Worm (Caenorhabditis elegans) whole organism, L1 larva: ENCODE results near the gene C18C4.7.
A peak's percentile ranks its signal among the peaks of the same experiment; 100 is the strongest.

ENCODE experiments used
- C16A3.4 ChIP-seq: fragments of 150-350 bp; optimal IDR thresholded peaks from 2 replicates; lab custom pipeline; 2014; ENCODE audit warnings: missing biosample characterization, missing genetic modification characterization
- alr-1 ChIP-seq: fragments of 200-800 bp; sonication (Bioruptor generic); optimal IDR thresholded peaks from 2 replicates; lab custom pipeline; 2018; ENCODE audit warnings: borderline replicate concordance, mild to moderate bottlenecking, missing genetic modification characterization, missing compliant biosample characterization
- blmp-1 ChIP-seq: fragments of 150-350 bp; optimal IDR thresholded peaks from 2 replicates; lab custom pipeline; 2014; ENCODE audit warnings: missing biosample characterization, missing genetic modification characterization
- ceh-82 ChIP-seq, 3 experiments: fragments of 150-350 bp in 1 of 3; sonication (generic microtip) in 2 of 3; optimal IDR thresholded peaks; 2 replicates each; lab custom pipeline; 2014 to 2017; ENCODE audit warnings: missing biosample characterization in 3 of 3, missing genetic modification characterization in 3 of 3
- ceh-88 ChIP-seq: fragments of 200-800 bp; sonication (Bioruptor generic); IDR thresholded peaks from 2 replicates; pipeline ENCODE4 v1.3.6; 2022; ENCODE audit warnings: missing genetic modification characterization, missing compliant biosample characterization
- ceh-90 ChIP-seq: sonication (generic microtip); optimal IDR thresholded peaks from 2 replicates; lab custom pipeline; 2016; ENCODE audit warnings: missing genetic modification characterization, missing compliant biosample characterization
- dpl-1 ChIP-seq, 3 experiments: fragments of 150-350 bp in 2 of 3; sonication (generic microtip) in 1 of 3; optimal IDR thresholded peaks; 2 replicates each; lab custom pipeline; 2014 to 2017; ENCODE audit warnings: missing biosample characterization in 3 of 3, missing genetic modification characterization in 3 of 3, missing genetic modification reagents in 3 of 3
- efl-1 ChIP-seq, 4 experiments: fragments of 150-350 bp; optimal IDR thresholded peaks in 3 of 4; peaks in 1 of 4; 1 replicate in 1 of 4; 2 replicates in 3 of 4; lab custom pipeline; 2014; ENCODE audit warnings: missing biosample characterization in 2 of 4, missing genetic modification characterization in 2 of 4, missing genetic modification reagents in 2 of 4
- egl-13 ChIP-seq: sonication (generic microtip); optimal IDR thresholded peaks from 2 replicates; lab custom pipeline; 2016; ENCODE audit warnings: missing genotype, missing genetic modification reagents, missing genetic modification characterization, missing compliant biosample characterization
- ets-5 ChIP-seq: fragments of 200-800 bp; sonication (Bioruptor generic); IDR thresholded peaks from 2 replicates; pipeline ENCODE4 v1.3.6; 2022; ENCODE audit warnings: missing genetic modification characterization, missing compliant biosample characterization
- fkh-10 ChIP-seq: sonication (generic microtip); optimal IDR thresholded peaks from 2 replicates; lab custom pipeline; 2017; ENCODE audit warnings: missing biosample characterization, missing genetic modification reagents, missing genetic modification characterization
- lin-14 ChIP-seq: fragments of 200-800 bp; sonication (Bioruptor generic); optimal IDR thresholded peaks from 2 replicates; lab custom pipeline; 2018; ENCODE audit warnings: mild to moderate bottlenecking, missing genetic modification characterization, moderate library complexity, missing compliant biosample characterization
- lin-35 ChIP-seq, 2 experiments: fragments of 150-350 bp; optimal IDR thresholded peaks; 2 replicates each; lab custom pipeline; 2014; ENCODE audit warnings: missing biosample characterization in 2 of 2, missing genetic modification characterization in 2 of 2, missing genetic modification reagents in 2 of 2
- lsy-2 ChIP-seq, 2 experiments: fragments of 150-350 bp; optimal IDR thresholded peaks; 2 replicates each; lab custom pipeline; 2014; ENCODE audit warnings: missing biosample characterization in 2 of 2, missing genetic modification characterization in 2 of 2
- mab-9 ChIP-seq: fragments of 200-800 bp; sonication (Bioruptor generic); IDR thresholded peaks from 2 replicates; pipeline ENCODE4 v1.3.6; 2022; ENCODE audit warnings: missing genetic modification reagents, missing genetic modification characterization, missing compliant biosample characterization
- mep-1 ChIP-seq: fragments of 150-350 bp; optimal IDR thresholded peaks from 2 replicates; lab custom pipeline; 2014; ENCODE audit warnings: missing biosample characterization, missing genetic modification characterization
- nhr-237 ChIP-seq: fragments of 150-350 bp; optimal IDR thresholded peaks from 2 replicates; lab custom pipeline; 2014; ENCODE audit warnings: missing biosample characterization, missing genetic modification characterization
- nhr-77 ChIP-seq: fragments of 150-350 bp; optimal IDR thresholded peaks from 2 replicates; lab custom pipeline; 2014; ENCODE audit warnings: missing biosample characterization, missing genetic modification characterization
- nhr-84 ChIP-seq: sonication (generic microtip); optimal IDR thresholded peaks from 2 replicates; lab custom pipeline; 2017; ENCODE audit warnings: missing biosample characterization, missing genetic modification characterization
- nhr-85 ChIP-seq: sonication (generic microtip); peaks from one replicate; lab custom pipeline; 2016; ENCODE audit warnings: missing genetic modification characterization, inconsistent platforms, missing compliant biosample characterization
- nhr-90 ChIP-seq: sonication (generic microtip); optimal IDR thresholded peaks from 2 replicates; lab custom pipeline; 2016; ENCODE audit warnings: mild to moderate bottlenecking, missing genetic modification characterization, missing compliant biosample characterization; ENCODE audit not compliant: poor library complexity
- pax-3 ChIP-seq: fragments of 200-800 bp; sonication (Bioruptor generic); optimal IDR thresholded peaks from 2 replicates; lab custom pipeline; 2018; ENCODE audit warnings: mild to moderate bottlenecking, missing genetic modification characterization, moderate library complexity, missing compliant biosample characterization
- pqm-1 ChIP-seq: sonication (generic microtip); optimal IDR thresholded peaks from 3 replicates; lab custom pipeline; 2017; ENCODE audit warnings: missing biosample characterization, missing genetic modification characterization
- rnt-1 ChIP-seq: sonication (generic microtip); optimal IDR thresholded peaks from 2 replicates; lab custom pipeline; 2016; ENCODE audit warnings: mild to moderate bottlenecking, missing genetic modification characterization, moderate library complexity, missing compliant biosample characterization
- snpc-4 ChIP-seq: fragments of 150-350 bp; optimal IDR thresholded peaks from 2 replicates; lab custom pipeline; 2014; ENCODE audit warnings: missing biosample characterization, missing genetic modification characterization
- snu-23 ChIP-seq: sonication (generic microtip); optimal IDR thresholded peaks from 2 replicates; lab custom pipeline; 2016; ENCODE audit warnings: missing genetic modification characterization, missing compliant biosample characterization
- swsn-7 ChIP-seq: sonication (generic microtip); optimal IDR thresholded peaks from 2 replicates; lab custom pipeline; 2016; ENCODE audit warnings: missing genetic modification characterization, missing compliant biosample characterization
- unc-130 ChIP-seq: fragments of 150-350 bp; optimal IDR thresholded peaks from 2 replicates; lab custom pipeline; 2017; ENCODE audit warnings: missing biosample characterization, missing genetic modification characterization, inconsistent platforms
- unc-30 ChIP-seq: sonication (generic microtip); optimal IDR thresholded peaks from 2 replicates; lab custom pipeline; 2017; ENCODE audit warnings: missing biosample characterization, missing genetic modification characterization
- unc-62 ChIP-seq: fragments of 150-350 bp; optimal IDR thresholded peaks from 2 replicates; lab custom pipeline; 2014; ENCODE audit warnings: missing biosample characterization, missing genetic modification reagents, missing genetic modification characterization
- unc-86 ChIP-seq: sonication (generic microtip); optimal IDR thresholded peaks from 2 replicates; lab custom pipeline; 2016; ENCODE audit warnings: missing genetic modification characterization, missing compliant biosample characterization
- vab-15 ChIP-seq: sonication (generic microtip); optimal IDR thresholded peaks from 2 replicates; lab custom pipeline; 2017; ENCODE audit warnings: missing genotype, mild to moderate bottlenecking, missing genetic modification characterization, missing compliant biosample characterization
- ztf-11 ChIP-seq, 2 experiments: sonication (generic microtip); optimal IDR thresholded peaks; 2 replicates each; lab custom pipeline; 2016 to 2017; ENCODE audit warnings: missing genetic modification characterization in 2 of 2, missing biosample characterization in 1 of 2, missing compliant biosample characterization in 1 of 2

C18C4.7 gene

DNA sequence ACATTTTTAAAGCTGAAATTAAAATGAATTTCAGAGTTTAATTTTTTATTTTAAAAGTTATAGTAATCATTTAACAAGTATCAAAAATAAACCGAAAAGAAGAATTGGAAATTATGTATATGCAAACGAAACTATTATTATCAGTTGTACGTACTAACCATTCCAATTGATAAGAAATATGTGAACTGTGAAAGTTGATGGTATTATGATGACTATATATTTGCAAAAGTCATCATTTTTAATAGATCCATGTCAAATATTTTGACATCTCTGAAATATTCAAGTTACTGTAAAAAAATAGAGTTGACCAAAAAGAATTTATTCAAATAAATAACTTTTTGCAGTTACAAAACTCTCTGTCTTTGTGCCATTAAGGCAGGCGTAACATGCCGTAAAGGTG, 19.0 kb downstream of the C18C4.7 start, which contains the start of gene ugt-48:
Gene ugt-48 (minus strand): TSS at position 12 of the 400 bp plus-strand sequence.
- TF ChIP-seq snpc-4 (tag; lab: Kevin White, UChicago) (no peak), snu-23 (GFP tag; lab: Kevin White, UChicago) (no peak), nhr-90 (tag; lab: Kevin White, UChicago) (no peak), vab-15 (tag; lab: Kevin White, UChicago) (no peak), egl-13 (tag; lab: Kevin White, UChicago) (no peak), mab-9 (no peak), nhr-237 (tag; lab: Kevin White, UChicago) (no peak), lin-14 (GFP tag; lab: Kevin White, UChicago) (no peak), mep-1 (tag; lab: Kevin White, UChicago) (no peak), swsn-7 (no peak), blmp-1 (tag; lab: Kevin White, UChicago) (no peak), pax-3 (no peak), alr-1 (no peak), ets-5 (GFP tag; lab: Robert Waterston, UW) (no peak), unc-62 (GFP tag; lab: Kevin White, UChicago) (no peak)

DNA sequence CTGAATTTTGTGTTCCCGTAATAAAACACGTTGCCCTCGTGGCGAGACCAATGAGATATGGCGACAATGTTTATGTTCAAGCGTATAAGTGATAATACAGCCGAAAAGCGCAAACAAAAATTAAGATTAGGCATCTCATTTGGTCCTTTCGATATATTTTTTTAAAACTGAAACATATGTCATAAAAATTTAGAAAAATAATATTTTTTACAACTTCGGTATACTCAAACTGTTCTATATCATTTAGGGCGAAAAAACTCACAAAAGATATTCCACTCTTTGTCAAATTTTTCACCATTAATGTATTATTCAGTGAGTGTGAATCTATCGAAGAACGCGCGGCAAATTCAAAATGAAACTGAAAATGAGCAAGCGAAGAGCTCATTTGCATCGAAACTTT, 28.5 kb downstream of the C18C4.7 start, which contains the start of gene cft-1:
Gene cft-1 (plus strand): TSS at position 301 of the 400 bp plus-strand sequence.
- TF ChIP-seq pax-3: no peak
- no peak for TF ChIP-seq pqm-1 (tag; lab: Kevin White, UChicago)
- TF ChIP-seq ceh-90 (tag; lab: Kevin White, UChicago): no peak
- no peak for TF ChIP-seq unc-30 (tag; lab: Kevin White, UChicago)
- no peak for TF ChIP-seq ceh-82 (tag; optimal IDR thresholded peaks at IDR 0.05; lab: Kevin White, UChicago)
- TF ChIP-seq fkh-10 (GFP tag; lab: Kevin White, UChicago): no peak
- no peak for TF ChIP-seq ztf-11 (tag; optimal IDR thresholded peaks at IDR 0.05; lab: Kevin White, UChicago)
- TF ChIP-seq nhr-84: no peak
- TF ChIP-seq snu-23 (GFP tag; lab: Kevin White, UChicago): no peak
- no peak for TF ChIP-seq ceh-88 (GFP tag; lab: Robert Waterston, UW)
- TF ChIP-seq lin-35 (GFP tag; optimal IDR thresholded peaks at IDR 0.05; lab: Kevin White, UChicago): no peak

DNA sequence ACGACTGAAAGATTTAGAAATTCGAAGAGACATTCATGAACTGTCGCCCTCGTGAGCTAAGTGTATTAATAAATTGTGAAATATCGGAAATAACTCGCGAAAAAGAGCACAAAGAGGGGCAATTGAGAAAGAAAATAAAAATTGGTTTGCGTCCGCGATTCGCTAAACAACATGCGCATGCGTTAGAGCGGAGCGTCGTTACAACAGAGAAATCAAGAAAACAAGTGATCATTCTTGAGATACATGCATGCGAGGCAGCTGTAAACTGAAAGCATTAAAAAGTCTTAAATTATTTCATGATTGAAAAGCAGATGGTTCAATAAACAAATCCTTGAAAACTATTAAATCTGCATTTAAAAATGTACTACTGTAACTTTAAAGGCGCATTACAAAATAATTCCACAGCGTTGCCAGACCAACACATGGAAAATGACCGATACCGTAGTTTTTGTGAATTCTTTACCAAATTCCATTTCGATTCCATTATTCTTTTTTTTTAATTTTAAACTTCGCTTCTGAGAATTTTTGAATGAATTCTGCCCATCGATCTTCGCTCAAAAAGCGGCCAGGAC, 30.7 kb downstream of the C18C4.7 start, which contains the start of the genes cox-16 and syp-2:
Gene cox-16 (minus strand): TSS at position 4 of the 572 bp plus-strand sequence.
Gene syp-2 (plus strand): TSS at position 248 of the 572 bp plus-strand sequence.
- TF ChIP-seq blmp-1 (tag; lab: Kevin White, UChicago) (peak; percentile 12), lin-14 (GFP tag; lab: Kevin White, UChicago) (no peak), C16A3.4 (tag; lab: Kevin White, UChicago) (peak; percentile 8), lsy-2 (tag; optimal IDR thresholded peaks at IDR 0.05; lab: Kevin White, UChicago) (peak in 1 of 2 experiments; percentile 61), lin-35 (GFP tag; optimal IDR thresholded peaks at IDR 0.05; lab: Kevin White, UChicago) (peak; percentile 33 to 52), nhr-85 (tag; lab: Kevin White, UChicago) (no peak), snu-23 (GFP tag; lab: Kevin White, UChicago) (peak; percentile 35), efl-1 (optimal IDR thresholded peaks at IDR 0.05; lab: Kevin White, UChicago) (peak; percentile 33 to 45), efl-1 (GFP tag; optimal IDR thresholded peaks at IDR 0.05 in 1 of 2; lab: Kevin White, UChicago) (peak; percentile 35 to 86), dpl-1 (GFP tag; optimal IDR thresholded peaks at IDR 0.05; lab: Kevin White, UChicago) (peak in 2 of 3 experiments; percentile 20 to 54), unc-130 (tag; lab: Kevin White, UChicago) (peak; percentile 21), unc-86 (tag; lab: Kevin White, UChicago) (no peak), ceh-82 (tag; optimal IDR thresholded peaks at IDR 0.05; lab: Kevin White, UChicago) (peak in 2 of 3 experiments; percentile 3 to 11), nhr-77 (tag; lab: Kevin White, UChicago) (no peak), rnt-1 (tag; lab: Kevin White, UChicago) (peak; percentile 5)

DNA sequence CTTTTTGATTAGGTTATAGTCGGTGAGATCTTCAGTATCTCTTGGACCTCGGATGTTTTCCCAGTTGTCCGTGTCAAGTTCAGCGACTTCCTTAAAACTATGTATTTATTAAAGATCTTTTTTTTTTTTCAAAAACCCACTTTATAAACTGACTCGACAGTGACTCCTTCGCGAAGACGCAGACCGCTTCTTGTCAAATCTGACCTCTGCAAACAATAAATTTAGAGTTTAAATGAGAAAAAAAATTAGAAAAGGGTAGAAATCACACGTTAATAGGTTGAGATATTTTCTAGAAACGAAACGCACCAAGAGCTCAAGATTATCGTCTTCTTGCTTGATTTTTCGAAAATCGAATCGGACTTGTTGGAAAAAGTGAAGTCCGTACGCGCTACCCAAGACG, 31.2 kb downstream of the C18C4.7 start, which contains the start of gene C24G6.8:
Gene C24G6.8 (minus strand): TSS at position 101 of the 400 bp plus-strand sequence.
- TF ChIP-seq efl-1 (optimal IDR thresholded peaks at IDR 0.05; lab: Kevin White, UChicago) (no peak), efl-1 (GFP tag; optimal IDR thresholded peaks at IDR 0.05 in 1 of 2; lab: Kevin White, UChicago) (peak in 1 of 2 experiments; percentile 68), nhr-77 (tag; lab: Kevin White, UChicago) (no peak)
